Fruit fly (Drosophila melanogaster): ENCODE measurements around the gene Wnt10.
A peak's percentile ranks its signal among the peaks of the same experiment; 100 is the strongest.

Wnt10 gene

dm6 chr2L:7423333-7423895 lies 60.2 kb downstream of the Wnt10 start (continued):
- TF ChIP-seq CG16815 (GFP tag; optimal IDR thresholded peaks at IDR 0.05) (peak; percentile 29), hbn (GFP tag; IDR thresholded peaks at IDR 0.05; ENCODE audit: partially characterized antibody) (no peak)

dm6 chr2L:7424282-7424905 lies 61.2 kb downstream of the Wnt10 start:
- TF ChIP-seq ttk (GFP tag; IDR thresholded peaks at IDR 0.05) (0 out of 2 replicates have a peak, but pooled peaks have one; percentile 22), HHEX (GFP tag; optimal IDR thresholded peaks at IDR 0.05) (peak; percentile 28), CG11504 (tag; optimal IDR thresholded peaks at IDR 0.05) (peak; percentile 5), chinmo (GFP tag; IDR thresholded peaks at IDR 0.05; ENCODE audit: partially characterized antibody) (0 out of 4 replicates have a peak, but pooled peaks have one; percentile 29), CG4360 (GFP tag; IDR thresholded peaks at IDR 0.05) (0 out of 2 replicates have a peak, but pooled peaks have one; percentile 12), corto (GFP tag; optimal IDR thresholded peaks at IDR 0.05) (peak; percentile 7), row (GFP tag; IDR thresholded peaks at IDR 0.05) (peak; percentile 19; the same call in 1 of the 3 replicates), eve (GFP tag; optimal IDR thresholded peaks at IDR 0.05) (peak in 1 of 2 experiments; percentile 19), gce (GFP tag; IDR thresholded peaks at IDR 0.05) (no peak), CG11456 (GFP tag; IDR thresholded peaks at IDR 0.05) (no peak), sd (tag; optimal IDR thresholded peaks at IDR 0.05) (peak; percentile 47), CG10274 (GFP tag; optimal IDR thresholded peaks at IDR 0.05) (no peak), Ets65A (GFP tag) (peak; percentile 52), CG4854 (GFP tag; optimal IDR thresholded peaks at IDR 0.05) (no peak), MBD-R2 (GFP tag; IDR thresholded peaks at IDR 0.05) (0 out of 2 replicates have a peak, but pooled peaks have one; percentile 13), dan (GFP tag; IDR thresholded peaks at IDR 0.05) (no peak), Xrp1 (GFP tag; IDR thresholded peaks at IDR 0.05) (no peak), bigmax (GFP tag; optimal IDR thresholded peaks at IDR 0.05) (peak; percentile 93), CG2120 (GFP tag; optimal IDR thresholded peaks at IDR 0.05) (peak; percentile 30), Drgx (GFP tag; IDR thresholded peaks at IDR 0.05) (peak; percentile 52; the same call in 1 of the 2 replicates), bsh (GFP tag; optimal IDR thresholded peaks at IDR 0.05) (peak in 1 of 2 experiments; percentile 33), gem (tag; optimal IDR thresholded peaks at IDR 0.05) (peak; percentile 7), Med (GFP tag) (peak; percentile 74)

dm6 chr2L:7424907-7425689 lies 61.9 kb downstream of the Wnt10 start:
- TF ChIP-seq dpn (GFP tag; optimal IDR thresholded peaks at IDR 0.05) = peak; percentile 56 to 61
- TF ChIP-seq Doc2 (GFP tag; IDR thresholded peaks at IDR 0.05) = no peak
- no peak for TF ChIP-seq pan (optimal IDR thresholded peaks at IDR 0.05)
- TF ChIP-seq pan (GFP tag; optimal IDR thresholded peaks at IDR 0.05 in 1 of 2, IDR thresholded peaks at IDR 0.05 in 1 of 2) = peak in 1 of 2 experiments; percentile 51
- peak; percentile 16 for TF ChIP-seq CG17568 (GFP tag; optimal IDR thresholded peaks at IDR 0.05)
- peak; percentile 52 for TF ChIP-seq Ravus (GFP tag; IDR thresholded peaks at IDR 0.05)
- 0 out of 2 replicates have a peak, but pooled peaks have one; percentile 10 for TF ChIP-seq dimm (GFP tag; IDR thresholded peaks at IDR 0.05)
- peak; percentile 87 for TF ChIP-seq Drgx (GFP tag; IDR thresholded peaks at IDR 0.05)
- peak; percentile 91 for TF ChIP-seq zfh2 (GFP tag; optimal IDR thresholded peaks at IDR 0.05)
- TF ChIP-seq twi (tag; optimal IDR thresholded peaks at IDR 0.05) = no peak
- peak; percentile 93 for TF ChIP-seq CG32532 (GFP tag; IDR thresholded peaks at IDR 0.05)
- TF ChIP-seq Bgb (GFP tag; IDR thresholded peaks at IDR 0.05; ENCODE audit: partially characterized antibody) = no peak
- peak; percentile 39 for TF ChIP-seq NK7.1 (GFP tag; optimal IDR thresholded peaks at IDR 0.05)
- TF ChIP-seq en (GFP tag; optimal IDR thresholded peaks at IDR 0.05) = no peak
- peak; percentile 12 for TF ChIP-seq zen (tag; optimal IDR thresholded peaks at IDR 0.05)
- TF ChIP-seq Atf-2 (GFP tag; optimal IDR thresholded peaks at IDR 0.05) = peak; percentile 19
- peak; percentile 29 for TF ChIP-seq repo (GFP tag; optimal IDR thresholded peaks at IDR 0.05)
- peak; percentile 87 for TF ChIP-seq pho (GFP tag; optimal IDR thresholded peaks at IDR 0.05)
- TF ChIP-seq tin (GFP tag; optimal IDR thresholded peaks at IDR 0.05) = peak; percentile 26
- TF ChIP-seq gce (GFP tag; IDR thresholded peaks at IDR 0.05) = no peak
- TF ChIP-seq cas (GFP tag; IDR thresholded peaks at IDR 0.05) = peak; percentile 57; the same call in 1 of the 2 replicates
- TF ChIP-seq CG7963 (GFP tag; IDR thresholded peaks at IDR 0.05; ENCODE audit: partially characterized antibody) = no peak
- TF ChIP-seq Ptx1 (GFP tag; IDR thresholded peaks at IDR 0.05) = peak; percentile 47; the same call in 1 of the 2 replicates
